Worm (Caenorhabditis elegans) whole organism, late embryonic: ENCODE measurements around the gene C54F6.5.

Source experiments
- C08G9.2 ChIP-seq: sonication (generic microtip); optimal IDR thresholded peaks from 2 replicates; lab custom pipeline; 2016; ENCODE audit warnings: mild to moderate bottlenecking, missing genetic modification characterization, moderate library complexity, missing compliant biosample characterization
- K02D7.2 ChIP-seq: sonication (generic microtip); optimal IDR thresholded peaks from 2 replicates; lab custom pipeline; 2017; ENCODE audit warnings: mild to moderate bottlenecking, missing genetic modification characterization, missing compliant biosample characterization
- K09A11.1 ChIP-seq: sonication (generic microtip); optimal IDR thresholded peaks from 2 replicates; lab custom pipeline; 2017; ENCODE audit warnings: antibody characterized with exemption, mild to moderate bottlenecking, missing genetic modification characterization, missing compliant biosample characterization; ENCODE audit not compliant: insufficient read depth
- Y22D7AL.16 ChIP-seq: sonication (generic microtip); optimal IDR thresholded peaks from 2 replicates; lab custom pipeline; 2016; ENCODE audit warnings: missing genetic modification characterization, missing compliant biosample characterization
- ahr-1 ChIP-seq: sonication (generic microtip); optimal IDR thresholded peaks from 2 replicates; lab custom pipeline; 2016; ENCODE audit warnings: missing genetic modification characterization, missing compliant biosample characterization
- ceh-14 ChIP-seq: sonication (generic microtip); optimal IDR thresholded peaks from 2 replicates; lab custom pipeline; 2016; ENCODE audit warnings: missing genotype, missing genetic modification characterization, missing compliant biosample characterization
- ceh-18 ChIP-seq: sonication (generic microtip); optimal IDR thresholded peaks from 2 replicates; lab custom pipeline; 2016; ENCODE audit warnings: missing genetic modification characterization, missing compliant biosample characterization
- ceh-2 ChIP-seq: sonication (generic microtip); optimal IDR thresholded peaks from 2 replicates; lab custom pipeline; 2016; ENCODE audit warnings: missing genotype, missing genetic modification characterization, missing compliant biosample characterization
- ceh-34 ChIP-seq: sonication (generic microtip); optimal IDR thresholded peaks from 2 replicates; lab custom pipeline; 2016; ENCODE audit warnings: mild to moderate bottlenecking, missing genetic modification characterization, missing compliant biosample characterization
- ceh-48 ChIP-seq: sonication (generic microtip); optimal IDR thresholded peaks from 2 replicates; lab custom pipeline; 2016; ENCODE audit warnings: missing genetic modification characterization, inconsistent platforms, missing compliant biosample characterization
- ceh-9 ChIP-seq: sonication (generic microtip); optimal IDR thresholded peaks from 2 replicates; lab custom pipeline; 2016; ENCODE audit warnings: mild to moderate bottlenecking, missing genetic modification characterization, inconsistent platforms, missing compliant biosample characterization
- dmd-4 ChIP-seq: sonication (generic microtip); optimal IDR thresholded peaks from 2 replicates; lab custom pipeline; 2016; ENCODE audit warnings: borderline replicate concordance, missing genetic modification characterization, missing compliant biosample characterization
- elt-2 ChIP-seq: sonication (generic microtip); optimal IDR thresholded peaks from 2 replicates; lab custom pipeline; 2016; ENCODE audit warnings: missing genetic modification reagents, missing genetic modification characterization, missing compliant biosample characterization
- eyg-1 ChIP-seq: sonication (generic microtip); optimal IDR thresholded peaks from 2 replicates; lab custom pipeline; 2016; ENCODE audit warnings: missing genotype, missing genetic modification characterization, missing compliant biosample characterization
- fax-1 ChIP-seq: sonication (generic microtip); optimal IDR thresholded peaks from 2 replicates; lab custom pipeline; 2016; ENCODE audit warnings: missing genotype, missing genetic modification characterization, missing compliant biosample characterization
- fkh-10 ChIP-seq: fragments of 150-350 bp; optimal IDR thresholded peaks from 2 replicates; lab custom pipeline; 2014; ENCODE audit warnings: missing biosample characterization, missing genetic modification reagents, missing genetic modification characterization
- hlh-13 ChIP-seq: fragments of 200-800 bp; sonication (Bioruptor generic); optimal IDR thresholded peaks from 2 replicates; lab custom pipeline; 2018; ENCODE audit warnings: mild to moderate bottlenecking, missing genetic modification characterization, missing compliant biosample characterization
- hlh-15 ChIP-seq: sonication (generic microtip); optimal IDR thresholded peaks from 2 replicates; lab custom pipeline; 2016; ENCODE audit warnings: missing genetic modification characterization, missing compliant biosample characterization
- hlh-30 ChIP-seq: sonication (generic microtip); optimal IDR thresholded peaks from 2 replicates; lab custom pipeline; 2017; ENCODE audit warnings: antibody characterized with exemption, missing genetic modification characterization, missing compliant biosample characterization; ENCODE audit not compliant: insufficient read depth
- lim-6 ChIP-seq: sonication (generic microtip); optimal IDR thresholded peaks from 2 replicates; lab custom pipeline; 2016; ENCODE audit warnings: missing genetic modification characterization, missing compliant biosample characterization
- lin-11 ChIP-seq: fragments of 200-800 bp; sonication (Bioruptor generic); optimal IDR thresholded peaks from 2 replicates; lab custom pipeline; 2018; ENCODE audit warnings: mild to moderate bottlenecking, missing genetic modification characterization, missing compliant biosample characterization
- nhr-232 ChIP-seq: sonication (generic microtip); optimal IDR thresholded peaks from 2 replicates; lab custom pipeline; 2016; ENCODE audit warnings: missing genetic modification characterization, missing compliant biosample characterization
- pha-2 ChIP-seq: sonication (generic microtip); optimal IDR thresholded peaks from 2 replicates; lab custom pipeline; 2017; ENCODE audit warnings: mild to moderate bottlenecking, missing genetic modification characterization, missing compliant biosample characterization
- pros-1 ChIP-seq: fragments of 150-350 bp; optimal IDR thresholded peaks from 2 replicates; lab custom pipeline; 2014; ENCODE audit warnings: missing biosample characterization, missing genetic modification reagents, missing genetic modification characterization
- ref-2 ChIP-seq: sonication (generic microtip); optimal IDR thresholded peaks from 2 replicates; lab custom pipeline; 2016; ENCODE audit warnings: missing genetic modification characterization, missing compliant biosample characterization
- sox-2 ChIP-seq: fragments of 200-800 bp; sonication (Bioruptor generic); IDR thresholded peaks from 2 replicates; pipeline ENCODE4 v1.3.6; 2022; ENCODE audit warnings: missing genetic modification reagents, missing genetic modification characterization, missing compliant biosample characterization
- sox-4 ChIP-seq: sonication (generic microtip); optimal IDR thresholded peaks from 2 replicates; lab custom pipeline; 2017; ENCODE audit warnings: mild to moderate bottlenecking, missing genetic modification characterization, inconsistent platforms, missing compliant biosample characterization
- syd-9 ChIP-seq: sonication (generic microtip); optimal IDR thresholded peaks from 2 replicates; lab custom pipeline; 2016; ENCODE audit warnings: mild to moderate bottlenecking, missing genetic modification characterization, moderate library complexity, missing compliant biosample characterization
- tbx-2 ChIP-seq: sonication (generic microtip); optimal IDR thresholded peaks from 2 replicates; lab custom pipeline; 2016; ENCODE audit warnings: missing genetic modification characterization, missing compliant biosample characterization
- ttx-3 ChIP-seq: sonication (generic microtip); optimal IDR thresholded peaks from 2 replicates; lab custom pipeline; 2016; ENCODE audit warnings: missing genetic modification reagents, missing genetic modification characterization, missing compliant biosample characterization
- unc-42 ChIP-seq: sonication (generic microtip); optimal IDR thresholded peaks from 2 replicates; lab custom pipeline; 2016; ENCODE audit warnings: missing genotype, missing genetic modification characterization, missing compliant biosample characterization

C54F6.5 gene

ce11 chrV:7520077-7520476 is 8.8 kb upstream of the C54F6.5 start, which contains the start of gene srb-19:
Gene srb-19 (minus strand): TSS chrV:7520177.
- TF ChIP-seq pha-2 (no peak), unc-42 (tag; lab: Kevin White, UChicago) (no peak)

- TF ChIP-seq K09A11.1 (no peak), elt-2 (tag; lab: Kevin White, UChicago) (no peak), ahr-1 (tag; lab: Kevin White, UChicago) (no peak), ceh-14 (tag; lab: Kevin White, UChicago) (no peak), tbx-2 (tag; lab: Kevin White, UChicago) (no peak), eyg-1 (tag; lab: Kevin White, UChicago) (no peak), lim-6 (no peak), ref-2 (tag; lab: Kevin White, UChicago) (no peak), hlh-30 (tag; lab: Kevin White, UChicago) (no peak), sox-4 (tag; lab: Kevin White, UChicago) (no peak)
Observed at ce11 chrV:7521304-7521703, 7.6 kb upstream of the C54F6.5 start.

ce11 chrV:7522279-7522678 is 6.6 kb upstream of the C54F6.5 start, which contains the start of gene C54F6.15:
Gene C54F6.15 (minus strand): TSS chrV:7522379.
- TF ChIP-seq hlh-13 (GFP tag; lab: Kevin White, UChicago) = no peak
- TF ChIP-seq, all 69 proteins: peak for 0

ce11 chrV:7523392-7523791 is 5.5 kb upstream of the C54F6.5 start, which contains the start of gene C54F6.6:
Gene C54F6.6 (plus strand): TSS chrV:7523692.
- TF ChIP-seq hlh-15 (no peak), syd-9 (tag; lab: Kevin White, UChicago) (no peak), ceh-48 (tag; lab: Kevin White, UChicago) (no peak), ttx-3 (no peak), ceh-9 (no peak), dmd-4 (tag; lab: Kevin White, UChicago) (no peak), C08G9.2 (tag; lab: Kevin White, UChicago) (no peak), nhr-232 (tag; lab: Kevin White, UChicago) (no peak), ceh-34 (tag; lab: Kevin White, UChicago) (no peak), pros-1 (no peak), lin-11 (no peak), sox-2 (GFP tag; lab: Robert Waterston, UW) (no peak), ceh-18 (tag; lab: Kevin White, UChicago) (no peak), pha-2 (no peak), ceh-14 (tag; lab: Kevin White, UChicago) (no peak), K02D7.2 (tag; lab: Kevin White, UChicago) (no peak), Y22D7AL.16 (tag; lab: Kevin White, UChicago) (no peak), lim-6 (no peak)

- TF ChIP-seq ceh-2 (tag; lab: Kevin White, UChicago) = no peak
Observed at ce11 chrV:7524447-7524846, 4.5 kb upstream of the C54F6.5 start, which contains the start of gene C54F6.20. Gene C54F6.20 (plus strand): TSS chrV:7524747.

- TF ChIP-seq fax-1 (tag; lab: Kevin White, UChicago) = no peak
- no peak for TF ChIP-seq C08G9.2 (tag; lab: Kevin White, UChicago)
- TF ChIP-seq fkh-10 (GFP tag; lab: Kevin White, UChicago) = no peak
- TF ChIP-seq, all 69 proteins: peak for 0
Observed at ce11 chrV:7525695-7526094, 3.2 kb upstream of the C54F6.5 start, which contains the start of gene C54F6.18. Gene C54F6.18 (plus strand): TSS chrV:7525995.
